Fruit fly (Drosophila melanogaster): Measurements from ENCODE around the gene GCS1.

- TF ChIP-seq schlank (tag; optimal IDR thresholded peaks at IDR 0.05) = peak; percentile 70
- peak; percentile 61 for TF ChIP-seq cas (GFP tag; IDR thresholded peaks at IDR 0.05)
- TF ChIP-seq dysf (GFP tag; IDR thresholded peaks at IDR 0.05) = peak; percentile 90
- peak; percentile 79 to 87 for TF ChIP-seq dpn (GFP tag; optimal IDR thresholded peaks at IDR 0.05)
These were observed 43.0 kb upstream of the GCS1 start for dm6 chrX:11390625-11391363.
